Fruit fly (Drosophila melanogaster): Measurements from ENCODE around the gene CG42564.

CG42564 gene

DNA sequence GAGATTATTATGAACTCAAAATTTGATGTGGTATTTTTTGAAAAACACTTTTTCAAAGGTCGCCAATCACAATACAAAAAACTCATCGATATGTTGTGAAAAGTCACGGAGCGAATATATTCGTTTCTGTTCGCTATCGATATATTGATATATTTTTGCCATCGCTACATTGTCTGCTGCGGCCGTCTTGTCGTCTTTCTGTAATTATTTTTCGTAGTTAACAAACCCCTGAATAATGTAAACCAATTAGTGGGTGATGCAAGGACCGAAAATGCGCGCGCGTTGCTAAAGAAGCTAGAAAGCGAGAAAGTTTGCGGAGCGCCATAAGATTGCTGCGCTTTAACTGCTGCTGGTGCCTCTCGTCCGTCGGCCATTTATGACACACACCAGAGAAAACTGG, 23.5 kb upstream of the CG42564 start, which contains the start of gene Pak (continued):
- TF ChIP-seq CG13296 (GFP tag; optimal IDR thresholded peaks at IDR 0.05) (no peak), dm (GFP tag; optimal IDR thresholded peaks at IDR 0.05) (peak; percentile 13), Doc3 (GFP tag; IDR thresholded peaks at IDR 0.05; ENCODE audit: partially characterized antibody) (peak; percentile 91), HLH4C (GFP tag; IDR thresholded peaks at IDR 0.05; ENCODE audit: partially characterized antibody) (peak; percentile 90), Gug (GFP tag; IDR thresholded peaks at IDR 0.05) (no peak), mld (GFP tag; IDR thresholded peaks at IDR 0.05; ENCODE audit: partially characterized antibody) (peak; percentile 93), CG2116 (GFP tag; optimal IDR thresholded peaks at IDR 0.05) (peak; percentile 56), CG17186 (GFP tag; optimal IDR thresholded peaks at IDR 0.05) (peak; percentile 25), Hmx (GFP tag; optimal IDR thresholded peaks at IDR 0.05) (no peak), CG34224 (GFP tag; IDR thresholded peaks at IDR 0.05; ENCODE audit: partially characterized antibody) (peak; percentile 86), jumu (GFP tag; optimal IDR thresholded peaks at IDR 0.05) (peak; percentile 1), tll (GFP tag; optimal IDR thresholded peaks at IDR 0.05) (peak in 1 of 2 experiments; percentile 36), sens (GFP tag) (peak; percentile 80), CG2120 (GFP tag; optimal IDR thresholded peaks at IDR 0.05) (peak; percentile 26), CG3995 (GFP tag; optimal IDR thresholded peaks at IDR 0.05) (peak; percentile 98), CG14710 (tag; optimal IDR thresholded peaks at IDR 0.05) (peak; percentile 43), HmgZ (tag; optimal IDR thresholded peaks at IDR 0.05) (peak; percentile 33), knrl (GFP tag; IDR thresholded peaks at IDR 0.05; ENCODE audit: partially characterized antibody) (peak; percentile 95), CTCF (GFP tag; optimal IDR thresholded peaks at IDR 0.05) (peak; percentile 15), gsb (GFP tag; IDR thresholded peaks at IDR 0.05) (no peak), slp2 (GFP tag; optimal IDR thresholded peaks at IDR 0.05) (no peak), CG8290 (GFP tag; optimal IDR thresholded peaks at IDR 0.05) (peak; percentile 43), CG8290 (tag; optimal IDR thresholded peaks at IDR 0.05) (peak in 1 of 2 experiments; percentile 56), Dll (GFP tag; IDR thresholded peaks at IDR 0.05; ENCODE audit: partially characterized antibody) (peak; percentile 94), CG9932 (GFP tag; IDR thresholded peaks at IDR 0.05) (peak; percentile 46; the same call in 1 of the 2 replicates), CoRest (tag; optimal IDR thresholded peaks at IDR 0.05) (peak; percentile 55), CG31441 (GFP tag; IDR thresholded peaks at IDR 0.05) (peak; percentile 45; the same call in 1 of the 2 replicates), CG3726 (GFP tag; IDR thresholded peaks at IDR 0.05) (no peak), CG4854 (GFP tag; optimal IDR thresholded peaks at IDR 0.05) (no peak), Scr (GFP tag; IDR thresholded peaks at IDR 0.05; ENCODE audit: partially characterized antibody) (peak; percentile 93), CG3847 (GFP tag; IDR thresholded peaks at IDR 0.05) (0 out of 2 replicates have a peak, but pooled peaks have one; percentile 12), CG1603 (tag; optimal IDR thresholded peaks at IDR 0.05) (peak; percentile 68), CG15514 (GFP tag; optimal IDR thresholded peaks at IDR 0.05) (peak; percentile 58)

DNA sequence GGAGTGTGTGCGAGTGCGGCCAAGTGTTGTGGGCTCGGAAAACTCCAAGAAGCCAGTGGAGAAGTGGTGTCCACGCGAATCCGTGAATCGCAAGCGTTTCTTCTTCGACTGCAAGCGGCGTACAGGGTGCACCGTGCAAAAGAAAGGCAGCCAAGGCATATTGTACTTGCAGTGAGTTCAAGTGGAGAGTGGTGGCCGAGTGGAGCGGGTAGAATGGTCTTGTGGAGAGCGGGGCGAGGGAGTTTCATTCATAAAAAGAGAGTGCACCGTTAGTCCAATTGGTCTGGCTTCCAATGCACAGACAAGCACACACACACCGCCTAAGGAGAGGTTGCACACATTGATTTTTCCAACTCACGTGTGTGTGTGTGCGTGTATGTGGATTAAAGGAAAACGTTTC, 23.1 kb upstream of the CG42564 start:
- TF ChIP-seq crol (GFP tag; IDR thresholded peaks at IDR 0.05) (peak; percentile 61), exex (tag; optimal IDR thresholded peaks at IDR 0.05) (no peak), CG16779 (GFP tag; IDR thresholded peaks at IDR 0.05) (0 out of 2 replicates have a peak, but pooled peaks have one; percentile 16), CG9437 (GFP tag; optimal IDR thresholded peaks at IDR 0.05) (peak; percentile 22), Elba2 (GFP tag; optimal IDR thresholded peaks at IDR 0.05) (peak; percentile 56), HLH54F (GFP tag; optimal IDR thresholded peaks at IDR 0.05) (no peak), sc (optimal IDR thresholded peaks at IDR 0.05) (no peak), sc (GFP tag; optimal IDR thresholded peaks at IDR 0.05) (no peak), tx (GFP tag; optimal IDR thresholded peaks at IDR 0.05) (no peak), CG3281 (GFP tag; optimal IDR thresholded peaks at IDR 0.05) (no peak), Mrtf (GFP tag; IDR thresholded peaks at IDR 0.05) (no peak), D (optimal IDR thresholded peaks at IDR 0.05) (peak; percentile 4), D (GFP tag; optimal IDR thresholded peaks at IDR 0.05) (no peak), Dad (GFP tag; optimal IDR thresholded peaks at IDR 0.05) (no peak), CG30020 (tag; optimal IDR thresholded peaks at IDR 0.05) (no peak), cg (GFP tag; optimal IDR thresholded peaks at IDR 0.05) (peak; percentile 85), onecut (GFP tag; IDR thresholded peaks at IDR 0.05) (peak; percentile 84), slou (GFP tag; optimal IDR thresholded peaks at IDR 0.05) (no peak), h (optimal IDR thresholded peaks at IDR 0.05) (no peak), pros (GFP tag; optimal IDR thresholded peaks at IDR 0.05) (peak; percentile 79), CG10366 (GFP tag; IDR thresholded peaks at IDR 0.05) (no peak), CG9932 (GFP tag; IDR thresholded peaks at IDR 0.05) (no peak)

Measured in whole organism, embryonic.